Fruit fly (Drosophila melanogaster): ENCODE data around the gene Rbp4.

The Rbp4 gene

DNA sequence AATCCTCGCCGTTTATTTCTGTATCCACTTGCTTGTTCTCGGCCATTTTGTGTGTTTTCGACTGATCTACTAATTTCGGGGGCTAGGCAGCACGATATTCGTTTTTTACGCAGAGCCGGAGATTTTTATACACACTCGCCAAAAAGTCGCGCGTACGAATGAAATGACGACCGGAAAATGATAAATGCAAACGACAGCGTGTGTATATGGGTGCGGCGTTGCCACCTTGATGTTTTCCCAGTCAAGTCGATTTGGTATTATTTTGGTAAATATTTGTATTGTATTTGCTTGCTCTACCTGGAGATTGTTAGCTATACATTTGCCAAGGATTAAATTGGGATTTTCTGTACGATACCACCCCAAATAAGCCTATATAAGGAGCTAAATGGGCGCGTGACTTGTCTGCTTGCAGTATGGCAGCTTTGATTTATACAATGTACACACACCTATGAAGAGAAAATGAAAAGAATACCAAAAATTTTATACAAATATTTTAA, 10.3 kb downstream of the Rbp4 start, which contains the start of gene sqd (continued):
- TF ChIP-seq Ets96B (tag; optimal IDR thresholded peaks at IDR 0.05) (peak; percentile 23), CG11902 (GFP tag; optimal IDR thresholded peaks at IDR 0.05) (peak; percentile 20), pdm3 (GFP tag; optimal IDR thresholded peaks at IDR 0.05) (peak; percentile 64), salr (GFP tag; optimal IDR thresholded peaks at IDR 0.05) (no peak), CG10669 (GFP tag; optimal IDR thresholded peaks at IDR 0.05) (peak; percentile 45), net (GFP tag; optimal IDR thresholded peaks at IDR 0.05) (peak; percentile 24), dsx (GFP tag; optimal IDR thresholded peaks at IDR 0.05; ENCODE audit: poor library complexity, severe bottlenecking) (peak; percentile 68), CG4318 (GFP tag; optimal IDR thresholded peaks at IDR 0.05) (no peak)

DNA sequence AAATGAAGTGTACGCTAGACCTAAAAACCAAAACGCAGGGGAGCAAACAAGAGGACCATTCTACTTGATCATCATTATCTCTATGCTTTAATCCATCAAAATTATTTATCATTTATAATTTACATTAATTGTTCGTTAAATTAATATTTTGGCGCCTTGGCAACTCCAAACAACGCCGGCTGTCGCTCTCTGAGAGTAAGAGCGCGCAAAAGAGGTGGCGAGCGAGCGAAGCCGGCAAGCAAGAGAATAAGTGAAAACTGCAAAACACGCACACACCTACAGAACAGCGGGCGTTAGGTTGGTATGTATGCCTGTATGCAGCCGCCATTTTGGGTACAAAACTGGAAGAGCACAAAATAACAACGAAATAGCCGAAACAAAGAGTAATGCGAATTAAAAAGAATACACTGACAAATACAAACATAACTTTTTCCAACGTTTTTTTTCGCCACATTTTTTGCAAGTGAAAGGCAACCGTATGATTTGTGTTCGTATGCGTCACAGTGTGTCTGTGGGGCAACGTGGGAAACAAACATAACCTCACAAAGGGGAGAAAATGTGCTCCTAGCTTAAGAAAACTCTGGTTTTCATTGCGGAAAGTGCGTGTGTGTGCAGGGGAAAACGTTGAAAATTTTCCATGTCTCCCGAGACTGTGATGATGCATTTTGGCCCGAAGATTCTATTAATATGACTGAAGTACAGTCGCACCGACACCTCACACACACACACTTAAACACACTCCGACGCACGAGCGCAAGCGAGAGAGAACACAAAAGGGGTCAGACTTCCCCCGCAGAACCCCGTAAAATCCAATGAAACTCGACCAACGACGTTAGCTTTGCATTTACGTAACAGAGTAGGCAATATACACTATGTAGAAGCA, 11.2 kb downstream of the Rbp4 start:
- TF ChIP-seq esn (GFP tag; optimal IDR thresholded peaks at IDR 0.05) (peak; percentile 54), Eip78C (GFP tag) (peak; percentile 80), Hr38 (GFP tag; optimal IDR thresholded peaks at IDR 0.05) (no peak), svp (GFP tag) (peak; percentile 95), Sox14 (GFP tag; optimal IDR thresholded peaks at IDR 0.05) (peak; percentile 63), CG6792 (GFP tag; optimal IDR thresholded peaks at IDR 0.05) (no peak), Eip93F (GFP tag; optimal IDR thresholded peaks at IDR 0.05) (peak; percentile 76), Lpt (GFP tag; optimal IDR thresholded peaks at IDR 0.05) (peak; percentile 17), Sox102F (GFP tag; optimal IDR thresholded peaks at IDR 0.05) (peak; percentile 67), vri (GFP tag; optimal IDR thresholded peaks at IDR 0.05) (peak; percentile 60), fkh (GFP tag; optimal IDR thresholded peaks at IDR 0.05) (no peak), cyc (GFP tag; optimal IDR thresholded peaks at IDR 0.05) (peak; percentile 9), CG15336 (GFP tag; IDR thresholded peaks at IDR 0.05) (peak; percentile 6; the same call in 1 of the 2 replicates), Ets96B (tag; optimal IDR thresholded peaks at IDR 0.05) (peak; percentile 13), spab (GFP tag; optimal IDR thresholded peaks at IDR 0.05) (no peak), OdsH (GFP tag; optimal IDR thresholded peaks at IDR 0.05) (peak; percentile 21), ss (GFP tag; optimal IDR thresholded peaks at IDR 0.05) (peak in 1 of 2 experiments; percentile 32), salr (GFP tag; optimal IDR thresholded peaks at IDR 0.05) (peak in 1 of 2 experiments; percentile 28), Gug (GFP tag; IDR thresholded peaks at IDR 0.05) (no peak), acj6 (GFP tag; optimal IDR thresholded peaks at IDR 0.05) (no peak), CG3032 (tag; optimal IDR thresholded peaks at IDR 0.05) (peak; percentile 44), fd59A (GFP tag; optimal IDR thresholded peaks at IDR 0.05) (no peak), CG10631 (GFP tag; optimal IDR thresholded peaks at IDR 0.05) (peak; percentile 6), Met (GFP tag; optimal IDR thresholded peaks at IDR 0.05) (peak; percentile 51), Hr4 (GFP tag; optimal IDR thresholded peaks at IDR 0.05) (peak; percentile 56), topi (GFP tag; optimal IDR thresholded peaks at IDR 0.05) (peak; percentile 33), Blimp-1 (GFP tag; optimal IDR thresholded peaks at IDR 0.05) (peak; percentile 78)

DNA sequence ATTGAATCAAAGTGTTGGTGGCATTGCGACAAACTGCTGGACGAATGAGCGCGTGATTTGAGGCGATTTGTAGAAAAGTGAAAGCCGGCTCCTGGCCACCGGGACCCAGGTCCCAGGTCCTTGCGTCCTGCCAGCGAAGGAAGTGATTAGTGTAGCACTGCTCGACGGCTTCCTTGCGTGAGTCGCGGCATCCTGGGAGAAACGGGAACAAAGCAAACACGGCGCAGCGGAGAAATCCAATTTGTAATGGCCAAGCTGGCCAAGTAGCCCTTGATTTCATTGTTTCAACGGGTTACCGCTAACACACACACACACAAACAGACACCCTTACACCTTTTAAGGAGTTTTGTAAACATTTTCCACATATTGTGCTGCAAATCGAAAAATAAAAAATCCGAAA, 24.6 kb downstream of the Rbp4 start, which contains the start of gene CG10841:
TSS of gene CG10841 (plus strand) at position 301 of the 400 bp plus-strand sequence.
- TF ChIP-seq CG6808 (GFP tag; optimal IDR thresholded peaks at IDR 0.05): no peak
- TF ChIP-seq CG6854 (GFP tag; optimal IDR thresholded peaks at IDR 0.05): no peak
- TF ChIP-seq fkh (GFP tag; optimal IDR thresholded peaks at IDR 0.05): no peak
- no peak for TF ChIP-seq dac (GFP tag; optimal IDR thresholded peaks at IDR 0.05)
- TF ChIP-seq svp (GFP tag): no peak
- no peak for TF ChIP-seq CG11294 (GFP tag; IDR thresholded peaks at IDR 0.05)
- TF ChIP-seq eg (GFP tag; IDR thresholded peaks at IDR 0.05): no peak
- TF ChIP-seq esn (GFP tag; optimal IDR thresholded peaks at IDR 0.05): no peak
- no peak for TF ChIP-seq CG6276 (GFP tag; optimal IDR thresholded peaks at IDR 0.05)
- no peak for TF ChIP-seq salr (GFP tag; optimal IDR thresholded peaks at IDR 0.05)
- TF ChIP-seq CG11762 (GFP tag; optimal IDR thresholded peaks at IDR 0.05; ENCODE audit: insufficient read depth): no peak
- no peak for TF ChIP-seq CG6792 (GFP tag; optimal IDR thresholded peaks at IDR 0.05)
